Worm (Caenorhabditis elegans): ENCODE measurements around the gene pitr-5.

Gene pitr-5

DNA sequence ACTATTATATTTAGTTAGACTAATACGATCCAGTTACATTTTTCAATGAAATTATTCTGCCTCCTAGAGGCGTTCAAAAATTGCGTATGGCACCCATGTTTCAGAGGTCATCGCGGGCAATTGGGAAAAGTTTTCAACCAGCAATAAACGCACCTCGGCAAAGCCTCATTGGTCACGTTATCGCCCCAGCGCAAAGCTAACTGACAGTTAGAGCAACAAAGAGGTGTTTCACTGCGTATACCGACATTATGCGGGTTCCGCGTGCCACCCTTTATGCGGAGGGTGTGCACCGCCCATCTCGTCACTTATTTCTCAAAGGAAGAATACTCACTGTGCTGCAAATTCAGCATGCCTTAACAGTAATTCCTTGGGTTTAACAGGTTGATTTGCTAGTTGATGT is 42.0 kb upstream of the pitr-5 start (continued):
- TF ChIP-seq hlh-12 (tag; optimal IDR thresholded peaks at IDR 0.05) (no peak), nhr-90 (tag; optimal IDR thresholded peaks at IDR 0.05) (no peak), Y56A3A.18 (GFP tag; IDR thresholded peaks at IDR 0.05) (no peak), lag-1 (GFP tag; IDR thresholded peaks at IDR 0.05) (no peak), ztf-25 (GFP tag; IDR thresholded peaks at IDR 0.05) (no peak), snpc-4 (GFP tag; optimal IDR thresholded peaks at IDR 0.05) (peak; percentile 91), snpc-4 (tag; optimal IDR thresholded peaks at IDR 0.05) (peak; percentile 88 to 98 (median 96)), egrh-3 (GFP tag; IDR thresholded peaks at IDR 0.05) (no peak), madf-10 (tag; optimal IDR thresholded peaks at IDR 0.05) (no peak), madf-3 (GFP tag; IDR thresholded peaks at IDR 0.05) (no peak), ceh-91 (GFP tag; IDR thresholded peaks at IDR 0.05) (no peak), F33H1.4 (GFP tag; IDR thresholded peaks at IDR 0.05) (peak; percentile 65), cebp-1 (GFP tag; IDR thresholded peaks at IDR 0.05) (no peak), cebp-1 (tag; optimal IDR thresholded peaks at IDR 0.05) (no peak), pha-4 (tag; optimal IDR thresholded peaks at IDR 0.05) (no peak), lin-54 (GFP tag; optimal IDR thresholded peaks at IDR 0.05) (no peak), hrde-1 (tag; optimal IDR thresholded peaks at IDR 0.05; ENCODE audit: borderline replicate concordance) (peak; percentile 9), F52B5.7 (tag; optimal IDR thresholded peaks at IDR 0.05) (no peak), B0261.1 (tag; optimal IDR thresholded peaks at IDR 0.05) (no peak), Y95B8A.8 (GFP tag; IDR thresholded peaks at IDR 0.05) (0 out of 2 replicates have a peak, but pooled peaks have one; percentile 29), gei-17 (GFP tag; optimal IDR thresholded peaks at IDR 0.05) (no peak), rpc-1 (optimal IDR thresholded peaks at IDR 0.05) (no peak), rpc-1 (tag; optimal IDR thresholded peaks at IDR 0.05) (peak; percentile 6), ceh-100 (GFP tag; IDR thresholded peaks at IDR 0.05) (0 out of 2 replicates have a peak, but pooled peaks have one; percentile 29), F10E7.11 (tag; optimal IDR thresholded peaks at IDR 0.05) (no peak), aptf-3 (GFP tag; IDR thresholded peaks at IDR 0.05) (no peak), dox-1 (GFP tag; IDR thresholded peaks at IDR 0.05) (no peak; the same call in 1 of the 2 replicates), unc-130 (GFP tag; optimal IDR thresholded peaks at IDR 0.05) (peak; percentile 5), chd-7 (tag; optimal IDR thresholded peaks at IDR 0.05) (no peak), F37B4.10 (GFP tag; IDR thresholded peaks at IDR 0.05) (no peak), dpl-1 (GFP tag; optimal IDR thresholded peaks at IDR 0.05) (no peak), B0336.3 (GFP tag; IDR thresholded peaks at IDR 0.05) (no peak), mes-4 (tag; optimal IDR thresholded peaks at IDR 0.05) (no peak), snpc-3.4 (tag; optimal IDR thresholded peaks at IDR 0.05) (peak; percentile 76), ceh-40 (GFP tag; IDR thresholded peaks at IDR 0.05) (no peak), nhr-120 (GFP tag; IDR thresholded peaks at IDR 0.05) (no peak), akir-1 (GFP tag; optimal IDR thresholded peaks at IDR 0.05) (no peak), ccch-3 (GFP tag; optimal IDR thresholded peaks at IDR 0.05) (no peak), ceh-58 (GFP tag; IDR thresholded peaks at IDR 0.05) (no peak), K11D2.4 (GFP tag; IDR thresholded peaks at IDR 0.05) (no peak), F23B12.7 (tag; optimal IDR thresholded peaks at IDR 0.05; ENCODE audit: insufficient read depth) (no peak), F22D6.2 (tag; optimal IDR thresholded peaks at IDR 0.05) (no peak), ama-1 (optimal IDR thresholded peaks at IDR 0.05) (no peak), ama-1 (GFP tag; optimal IDR thresholded peaks at IDR 0.05) (no peak), tlf-1 (GFP tag; optimal IDR thresholded peaks at IDR 0.05) (peak; percentile 46), rcor-1 (GFP tag; IDR thresholded peaks at IDR 0.05) (no peak; the same call in none of the 2 replicates), ztf-22 (GFP tag; optimal IDR thresholded peaks at IDR 0.05) (no peak), hlh-26 (GFP tag; conservative IDR thresholded peaks at IDR 0.05) (no peak), hmg-1.2 (GFP tag; IDR thresholded peaks at IDR 0.05) (no peak; the same call in 1 of the 2 replicates), ztf-18 (tag; optimal IDR thresholded peaks at IDR 0.05) (no peak), Y67H2A.10 (GFP tag; conservative IDR thresholded peaks at IDR 0.05) (no peak)
